Fruit fly (Drosophila melanogaster): Measurements from ENCODE around the gene CG13458.
A peak's percentile ranks its signal among the peaks of the same experiment; 100 is the strongest.

Gene CG13458

DNA sequence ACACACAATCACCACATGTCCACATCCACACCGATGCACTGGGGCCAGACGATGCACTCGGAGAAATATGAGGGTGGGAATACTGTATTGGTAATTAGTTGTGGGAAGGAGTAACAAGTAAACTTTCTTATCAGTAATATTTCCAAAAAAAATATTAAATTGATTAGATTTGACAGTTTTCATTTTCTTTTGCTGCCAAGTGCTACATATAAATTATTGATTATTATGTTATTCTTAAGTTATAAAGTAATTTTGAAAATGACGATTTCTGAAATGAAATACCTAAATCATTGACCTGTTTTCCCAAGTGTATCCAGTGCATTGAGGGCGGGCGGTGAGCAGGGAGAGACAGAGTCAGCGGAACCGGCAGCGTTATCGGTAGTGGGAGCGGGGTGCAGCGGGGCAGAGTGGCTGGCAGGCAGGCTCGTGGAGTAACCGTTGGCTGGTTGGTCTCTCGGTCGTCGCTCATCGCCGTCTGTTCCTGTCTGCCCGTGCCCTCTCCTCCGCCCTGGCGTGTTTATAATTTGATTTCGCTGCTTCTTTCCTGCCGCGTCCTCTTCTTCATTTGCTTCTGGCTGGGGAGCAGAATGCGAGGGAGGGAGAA is 5.5 kb upstream of the CG13458 start (continued):
- TF ChIP-seq CG1602 (GFP tag; optimal IDR thresholded peaks at IDR 0.05): peak; percentile 43
- TF ChIP-seq NK7.1 (GFP tag; optimal IDR thresholded peaks at IDR 0.05): no peak
- TF ChIP-seq Hsf (GFP tag; optimal IDR thresholded peaks at IDR 0.05): peak; percentile 10
- no peak for TF ChIP-seq Taf1 (GFP tag; IDR thresholded peaks at IDR 0.05)
- TF ChIP-seq wor (GFP tag; IDR thresholded peaks at IDR 0.05): peak; percentile 40; the same call in 1 of the 2 replicates
- no peak for TF ChIP-seq MTF-1 (GFP tag; optimal IDR thresholded peaks at IDR 0.05; ENCODE audit: borderline replicate concordance)
- TF ChIP-seq Hand (GFP tag; optimal IDR thresholded peaks at IDR 0.05): peak; percentile 26
- TF ChIP-seq CG18262 (tag; optimal IDR thresholded peaks at IDR 0.05): peak; percentile 86
- TF ChIP-seq CG17829 (tag; optimal IDR thresholded peaks at IDR 0.05): peak; percentile 76
- TF ChIP-seq H15 (GFP tag; IDR thresholded peaks at IDR 0.05): no peak
- TF ChIP-seq CG17385 (GFP tag; optimal IDR thresholded peaks at IDR 0.05): peak; percentile 33
- TF ChIP-seq CG11504 (tag; optimal IDR thresholded peaks at IDR 0.05): peak; percentile 70
- TF ChIP-seq NfI (GFP tag; optimal IDR thresholded peaks at IDR 0.05): peak; percentile 40
- TF ChIP-seq CG11695 (GFP tag; IDR thresholded peaks at IDR 0.05): no peak
- TF ChIP-seq CG16813 (GFP tag; IDR thresholded peaks at IDR 0.05; ENCODE audit: partially characterized antibody): no peak
- peak; percentile 19 for TF ChIP-seq ind (GFP tag; optimal IDR thresholded peaks at IDR 0.05)
- no peak for TF ChIP-seq Doc3 (GFP tag; IDR thresholded peaks at IDR 0.05; ENCODE audit: partially characterized antibody)
- TF ChIP-seq CG6791 (GFP tag; IDR thresholded peaks at IDR 0.05; ENCODE audit: partially characterized antibody): no peak
- TF ChIP-seq CG13775 (GFP tag; optimal IDR thresholded peaks at IDR 0.05): peak; percentile 25
- TF ChIP-seq Xbp1 (GFP tag; optimal IDR thresholded peaks at IDR 0.05): peak; percentile 45
- TF ChIP-seq CG15601 (tag; optimal IDR thresholded peaks at IDR 0.05): peak; percentile 64
- TF ChIP-seq CG17328 (GFP tag; IDR thresholded peaks at IDR 0.05): 0 out of 2 replicates have a peak, but pooled peaks have one; percentile 44
- TF ChIP-seq Aef1 (GFP tag; IDR thresholded peaks at IDR 0.05): no peak
- no peak for TF ChIP-seq Sin3A (optimal IDR thresholded peaks at IDR 0.05)
- TF ChIP-seq tin (GFP tag; optimal IDR thresholded peaks at IDR 0.05): peak; percentile 34
- TF ChIP-seq CG6854 (GFP tag; optimal IDR thresholded peaks at IDR 0.05): no peak
- TF ChIP-seq CG8478 (optimal IDR thresholded peaks at IDR 0.05): no peak
- peak; percentile 30; the same call in 1 of the 3 replicates for TF ChIP-seq croc (GFP tag; conservative IDR thresholded peaks at IDR 0.05)
- peak; percentile 75 for TF ChIP-seq Ets65A (GFP tag)
- peak; percentile 54 for TF ChIP-seq unpg (GFP tag; optimal IDR thresholded peaks at IDR 0.05)
- TF ChIP-seq CG10543 (GFP tag; optimal IDR thresholded peaks at IDR 0.05): no peak
- peak; percentile 25 for TF ChIP-seq CG12155 (GFP tag; optimal IDR thresholded peaks at IDR 0.05)
- TF ChIP-seq Poxn (GFP tag; IDR thresholded peaks at IDR 0.05): no peak
- no peak for TF ChIP-seq CG4730 (GFP tag; IDR thresholded peaks at IDR 0.05)
- peak; percentile 5; the same call in 1 of the 4 replicates for TF ChIP-seq Gug (GFP tag; IDR thresholded peaks at IDR 0.05)
- TF ChIP-seq pan (optimal IDR thresholded peaks at IDR 0.05): no peak
- no peak for TF ChIP-seq pan (GFP tag; optimal IDR thresholded peaks at IDR 0.05 in 1 of 2, IDR thresholded peaks at IDR 0.05 in 1 of 2)
- TF ChIP-seq D19A (tag; optimal IDR thresholded peaks at IDR 0.05): peak; percentile 62
- TF ChIP-seq gsb (GFP tag; IDR thresholded peaks at IDR 0.05): no peak
- peak; percentile 83 for TF ChIP-seq CG7556 (GFP tag; optimal IDR thresholded peaks at IDR 0.05)
- TF ChIP-seq CG31441 (GFP tag; IDR thresholded peaks at IDR 0.05): peak; percentile 75; the same call in 1 of the 2 replicates
- no peak for TF ChIP-seq Hr51 (GFP tag; optimal IDR thresholded peaks at IDR 0.05)
- no peak for TF ChIP-seq abd-A (tag; optimal IDR thresholded peaks at IDR 0.05)
- TF ChIP-seq CG14710 (tag; optimal IDR thresholded peaks at IDR 0.05): peak; percentile 74
- TF ChIP-seq h (optimal IDR thresholded peaks at IDR 0.05): no peak
- TF ChIP-seq oc (tag; optimal IDR thresholded peaks at IDR 0.05): no peak
- peak; percentile 41; the same call in 1 of the 2 replicates for TF ChIP-seq sisA (GFP tag; IDR thresholded peaks at IDR 0.05)
- TF ChIP-seq sc (optimal IDR thresholded peaks at IDR 0.05): no peak
- TF ChIP-seq sc (GFP tag; optimal IDR thresholded peaks at IDR 0.05): peak; percentile 45
- TF ChIP-seq CG6254 (GFP tag; optimal IDR thresholded peaks at IDR 0.05): peak; percentile 32
- TF ChIP-seq sqz (GFP tag; optimal IDR thresholded peaks at IDR 0.05): peak; percentile 11

All from whole organism, embryonic.